ENCODE assay signal across 1 worm cellular context in genomic region chrII:13723754-13724153, ce11.
TF ChIP-seq lines count a peak whose summit lies in the region.

No protein-coding gene starts in this region.

TF ChIP-seq in whole organism, young adult, 124 proteins besides CTCF, POLR2A, EP300 and RAD21 (continued from another document):
- TF ChIP-seq ztf-25 (GFP tag; IDR thresholded peaks at IDR 0.05; lab: Robert Waterston, UW) (no peak; the same call in 1 of the 2 replicates), lin-26 (GFP tag; IDR thresholded peaks at IDR 0.05; lab: Robert Waterston, UW) (no peak), attf-6 (GFP tag; IDR thresholded peaks at IDR 0.05; lab: Robert Waterston, UW) (0 out of 2 replicates have a peak, but pooled peaks have one; percentile 15), F37B4.10 (GFP tag; IDR thresholded peaks at IDR 0.05; lab: Robert Waterston, UW) (no peak), somi-1 (GFP tag; optimal IDR thresholded peaks at IDR 0.05; lab: Kevin White, UChicago) (no peak), Y95B8A.8 (GFP tag; IDR thresholded peaks at IDR 0.05; lab: Robert Waterston, UW) (peak; percentile 71; the same call in 1 of the 2 replicates), ceh-58 (GFP tag; IDR thresholded peaks at IDR 0.05; lab: Robert Waterston, UW) (no peak), madf-10 (tag; optimal IDR thresholded peaks at IDR 0.05; lab: Kevin White, UChicago) (no peak), athp-1 (tag; optimal IDR thresholded peaks at IDR 0.05; lab: Kevin White, UChicago) (peak; percentile 25), Y53F4B.3 (GFP tag; IDR thresholded peaks at IDR 0.05; lab: Robert Waterston, UW) (no peak), F22D6.2 (tag; optimal IDR thresholded peaks at IDR 0.05; lab: Kevin White, UChicago) (no peak), rcor-1 (GFP tag; IDR thresholded peaks at IDR 0.05; lab: Robert Waterston, UW) (no peak), F49E8.2 (tag; optimal IDR thresholded peaks at IDR 0.05; lab: Kevin White, UChicago; ENCODE audit: insufficient read depth) (no peak), ceh-27 (GFP tag; optimal IDR thresholded peaks at IDR 0.05; lab: Kevin White, UChicago) (no peak), pha-4 (tag; optimal IDR thresholded peaks at IDR 0.05; lab: Kevin White, UChicago) (no peak), D2030.7 (GFP tag; IDR thresholded peaks at IDR 0.05; lab: Robert Waterston, UW) (no peak), hrde-1 (tag; optimal IDR thresholded peaks at IDR 0.05; lab: Kevin White, UChicago; ENCODE audit: borderline replicate concordance) (no peak), T07F8.4 (tag; optimal IDR thresholded peaks at IDR 0.05; lab: Kevin White, UChicago) (no peak), snpc-1.1 (tag; optimal IDR thresholded peaks at IDR 0.05; lab: Kevin White, UChicago; ENCODE audit: insufficient read depth) (no peak), let-526 (GFP tag; IDR thresholded peaks at IDR 0.05; lab: Robert Waterston, UW) (no peak), gei-17 (GFP tag; optimal IDR thresholded peaks at IDR 0.05; lab: Kevin White, UChicago) (no peak), snpc-1.3 (tag; optimal IDR thresholded peaks at IDR 0.05; lab: Kevin White, UChicago; ENCODE audit: insufficient read depth) (no peak), T26A5.8 (tag; optimal IDR thresholded peaks at IDR 0.05; lab: Kevin White, UChicago) (no peak), pbrm-1 (GFP tag; IDR thresholded peaks at IDR 0.05; lab: Robert Waterston, UW) (no peak), C06A6.2 (GFP tag; conservative IDR thresholded peaks at IDR 0.05; lab: Robert Waterston, UW) (no peak), B0019.2 (GFP tag; conservative IDR thresholded peaks at IDR 0.05; lab: Robert Waterston, UW) (no peak), aptf-2 (GFP tag; conservative IDR thresholded peaks at IDR 0.05; lab: Robert Waterston, UW) (no peak), bed-1 (GFP tag; IDR thresholded peaks at IDR 0.05; lab: Robert Waterston, UW) (no peak), tlf-1 (GFP tag; optimal IDR thresholded peaks at IDR 0.05; lab: Kevin White, UChicago) (no peak), F57A8.1 (GFP tag; optimal IDR thresholded peaks at IDR 0.05; lab: Kevin White, UChicago) (no peak), lir-1 (GFP tag; conservative IDR thresholded peaks at IDR 0.05; lab: Robert Waterston, UW) (no peak), nfyb-1 (GFP tag; IDR thresholded peaks at IDR 0.05; lab: Robert Waterston, UW) (no peak), let-607 (tag; optimal IDR thresholded peaks at IDR 0.05; lab: Kevin White, UChicago) (no peak), ceh-100 (GFP tag; IDR thresholded peaks at IDR 0.05; lab: Robert Waterston, UW) (peak; percentile 29; the same call in 1 of the 2 replicates), lin-40 (tag; optimal IDR thresholded peaks at IDR 0.05; lab: Kevin White, UChicago) (no peak), madf-8 (GFP tag; conservative IDR thresholded peaks at IDR 0.05; lab: Robert Waterston, UW) (no peak), F33H1.4 (GFP tag; IDR thresholded peaks at IDR 0.05; lab: Robert Waterston, UW) (0 out of 2 replicates have a peak, but pooled peaks have one; percentile 9), ztf-22 (GFP tag; optimal IDR thresholded peaks at IDR 0.05; lab: Kevin White, UChicago) (no peak), ztf-26 (tag; optimal IDR thresholded peaks at IDR 0.05; lab: Kevin White, UChicago) (no peak), mcd-1 (GFP tag; IDR thresholded peaks at IDR 0.05; lab: Robert Waterston, UW) (0 out of 2 replicates have a peak, but pooled peaks have one; percentile 17), nfya-1 (tag; optimal IDR thresholded peaks at IDR 0.05; lab: Kevin White, UChicago; ENCODE audit: borderline replicate concordance, insufficient read depth) (no peak), snpc-4 (GFP tag; optimal IDR thresholded peaks at IDR 0.05; lab: Kevin White, UChicago) (no peak), snpc-4 (tag; optimal IDR thresholded peaks at IDR 0.05; lab: Kevin White, UChicago) (no peak), ets-4 (GFP tag; optimal IDR thresholded peaks at IDR 0.05; lab: Kevin White, UChicago) (no peak)
